Worm (Caenorhabditis elegans) whole organism, young adult: ENCODE data around the gene F09F9.5.

Experiments used
- B0019.2 ChIP-seq: fragments of 200-800 bp; sonication (Bioruptor generic); conservative IDR thresholded peaks from 2 replicates; pipeline ENCODE4 v1.3.6; 2022; ENCODE audit warnings: missing genetic modification reagents, missing genetic modification characterization, missing compliant biosample characterization
- B0336.3 ChIP-seq: fragments of 200-800 bp; sonication (Bioruptor generic); IDR thresholded peaks from 2 replicates; pipeline ENCODE4 v1.3.6; 2022; ENCODE audit warnings: missing genetic modification characterization, missing compliant biosample characterization
- C06A6.2 ChIP-seq: fragments of 200-800 bp; sonication (Bioruptor generic); conservative IDR thresholded peaks from 2 replicates; pipeline ENCODE4 v1.3.6; 2022; ENCODE audit warnings: missing genetic modification characterization, missing compliant biosample characterization
- F37B4.10 ChIP-seq: fragments of 200-800 bp; sonication (Bioruptor generic); IDR thresholded peaks from 2 replicates; pipeline ENCODE4 v1.3.6; 2022; ENCODE audit warnings: missing genetic modification characterization, missing compliant biosample characterization
- F52B5.7 ChIP-seq: sonication (generic microtip); optimal IDR thresholded peaks from 2 replicates; lab custom pipeline; 2016; ENCODE audit warnings: mild to moderate bottlenecking, missing genetic modification characterization, missing compliant biosample characterization
- F57A8.1 ChIP-seq: fragments of 200-800 bp; sonication (Bioruptor generic); optimal IDR thresholded peaks from 2 replicates; lab custom pipeline; 2018; ENCODE audit warnings: mild to moderate bottlenecking, missing genetic modification characterization, moderate library complexity, missing compliant biosample characterization
- K11D2.4 ChIP-seq: fragments of 200-800 bp; sonication (Bioruptor generic); IDR thresholded peaks from 2 replicates; pipeline ENCODE4 v1.3.6; 2022; ENCODE audit warnings: missing genetic modification reagents, missing genetic modification characterization, missing compliant biosample characterization
- T07F8.4 ChIP-seq: sonication (generic microtip); optimal IDR thresholded peaks from 2 replicates; lab custom pipeline; 2016; ENCODE audit warnings: mild to moderate bottlenecking, missing genetic modification characterization, moderate library complexity, missing compliant biosample characterization
- Y56A3A.18 ChIP-seq: fragments of 200-800 bp; sonication (Bioruptor generic); IDR thresholded peaks from 2 replicates; pipeline ENCODE4 v1.3.6; 2022; ENCODE audit warnings: missing genetic modification reagents, missing genetic modification characterization, missing compliant biosample characterization
- Y95B8A.8 ChIP-seq: fragments of 200-800 bp; sonication (Bioruptor generic); IDR thresholded peaks from 2 replicates; pipeline ENCODE4 v1.3.6; 2022; ENCODE audit warnings: missing genetic modification reagents, missing genetic modification characterization, missing compliant biosample characterization
- ama-1 ChIP-seq, 3 experiments: fragments of 150-350 bp in 1 of 3; sonication (generic microtip) in 2 of 3; optimal IDR thresholded peaks; 2 replicates each; lab custom pipeline; 2014 to 2018; ENCODE audit warnings: missing biosample characterization in 2 of 3, missing genetic modification characterization in 2 of 3, missing genetic modification reagents in 2 of 3
- attf-3 ChIP-seq: fragments of 200-800 bp; sonication (Bioruptor generic); conservative IDR thresholded peaks from 2 replicates; pipeline ENCODE4 v1.3.6; 2022; ENCODE audit warnings: missing genetic modification reagents, missing genetic modification characterization, missing compliant biosample characterization
- cebp-1 ChIP-seq, 2 experiments: fragments of 200-800 bp in 1 of 2; sonication (Bioruptor generic) in 1 of 2; sonication (generic microtip) in 1 of 2; IDR thresholded peaks in 1 of 2; optimal IDR thresholded peaks in 1 of 2; 2 replicates each; pipeline versions ENCODE4 v1.3.6 to Lab custom; 2017 to 2022; ENCODE audit warnings: missing compliant biosample characterization in 2 of 2, missing genetic modification characterization in 2 of 2, mild to moderate bottlenecking in 1 of 2, missing genetic modification reagents in 1 of 2, moderate library complexity in 1 of 2
- cebp-2 ChIP-seq: fragments of 200-800 bp; sonication (Bioruptor generic); IDR thresholded peaks from 2 replicates; pipeline ENCODE4 v1.3.6; 2022; ENCODE audit warnings: missing genetic modification characterization, missing compliant biosample characterization
- ceh-27 ChIP-seq: fragments of 200-800 bp; sonication (Bioruptor generic); optimal IDR thresholded peaks from 2 replicates; lab custom pipeline; 2018; ENCODE audit warnings: mild to moderate bottlenecking, missing genetic modification characterization, moderate library complexity, missing compliant biosample characterization
- dox-1 ChIP-seq: fragments of 200-800 bp; sonication (Bioruptor generic); IDR thresholded peaks from 2 replicates; pipeline ENCODE4 v1.3.6; 2022; ENCODE audit warnings: missing genetic modification reagents, missing genetic modification characterization, missing compliant biosample characterization
- egl-44 ChIP-seq: fragments of 200-800 bp; sonication (Bioruptor generic); IDR thresholded peaks from 2 replicates; pipeline ENCODE4 v1.3.6; 2022; ENCODE audit warnings: missing genetic modification reagents, missing genetic modification characterization, missing compliant biosample characterization
- ets-4 ChIP-seq: fragments of 200-800 bp; sonication (Bioruptor generic); optimal IDR thresholded peaks from 2 replicates; lab custom pipeline; 2018; ENCODE audit warnings: mild to moderate bottlenecking, missing genetic modification characterization, missing compliant biosample characterization
- hrde-1 ChIP-seq: sonication (generic microtip); optimal IDR thresholded peaks from 2 replicates; lab custom pipeline; 2016; ENCODE audit warnings: missing genetic modification characterization, mild to moderate bottlenecking, missing compliant biosample characterization, moderate library complexity, missing genotype, missing genetic modification reagents, borderline replicate concordance
- hsf-1 ChIP-seq: fragments of 200-800 bp; sonication (Bioruptor generic); IDR thresholded peaks from 2 replicates; pipeline ENCODE4 v1.3.6; 2022; ENCODE audit warnings: missing genetic modification reagents, missing genetic modification characterization, missing compliant biosample characterization
- let-607 ChIP-seq, 2 experiments: fragments of 200-800 bp in 1 of 2; sonication (Bioruptor generic) in 1 of 2; sonication (generic microtip) in 1 of 2; optimal IDR thresholded peaks; 2 replicates each; lab custom pipeline; 2016 to 2018; ENCODE audit warnings: mild to moderate bottlenecking in 2 of 2, missing compliant biosample characterization in 2 of 2, missing genetic modification characterization in 2 of 2, moderate library complexity in 2 of 2, missing genotype in 1 of 2
- lin-26 ChIP-seq: fragments of 200-800 bp; sonication (Bioruptor generic); IDR thresholded peaks from 2 replicates; pipeline ENCODE4 v1.3.6; 2022; ENCODE audit warnings: missing genetic modification reagents, missing genetic modification characterization, missing compliant biosample characterization
- lin-35 ChIP-seq, 3 experiments: fragments of 150-350 bp in 2 of 3; sonication (generic microtip) in 1 of 3; optimal IDR thresholded peaks; 2 replicates each; lab custom pipeline; 2014 to 2018; ENCODE audit warnings: missing biosample characterization in 3 of 3, missing genetic modification characterization in 3 of 3, missing genetic modification reagents in 3 of 3
- lin-54 ChIP-seq: fragments of 200-800 bp; sonication (Bioruptor generic); optimal IDR thresholded peaks from 2 replicates; lab custom pipeline; 2018; ENCODE audit warnings: mild to moderate bottlenecking, missing genetic modification characterization, missing compliant biosample characterization
- lir-1 ChIP-seq: fragments of 200-800 bp; sonication (Bioruptor generic); conservative IDR thresholded peaks from 2 replicates; pipeline ENCODE4 v1.3.6; 2022; ENCODE audit warnings: missing genetic modification reagents, missing genetic modification characterization, missing compliant biosample characterization
- lsy-27 ChIP-seq: sonication (generic microtip); optimal IDR thresholded peaks from 2 replicates; lab custom pipeline; 2017; ENCODE audit warnings: missing genetic modification characterization, mild to moderate bottlenecking, missing compliant biosample characterization, antibody characterized with exemption, missing genotype, borderline replicate concordance; ENCODE audit not compliant: insufficient read depth
- madf-3 ChIP-seq: fragments of 200-800 bp; sonication (Bioruptor generic); IDR thresholded peaks from 2 replicates; pipeline ENCODE4 v1.3.6; 2022; ENCODE audit warnings: missing genetic modification reagents, missing genetic modification characterization, missing compliant biosample characterization
- mes-4 ChIP-seq: sonication (generic microtip); optimal IDR thresholded peaks from 2 replicates; lab custom pipeline; 2016; ENCODE audit warnings: missing genotype, missing genetic modification characterization, missing compliant biosample characterization
- nfyb-1 ChIP-seq: fragments of 200-800 bp; sonication (Bioruptor generic); IDR thresholded peaks from 2 replicates; pipeline ENCODE4 v1.3.6; 2022; ENCODE audit warnings: missing genetic modification reagents, missing genetic modification characterization, missing compliant biosample characterization
- nhr-179 ChIP-seq: sonication (generic microtip); optimal IDR thresholded peaks from 2 replicates; lab custom pipeline; 2016; ENCODE audit warnings: mild to moderate bottlenecking, missing genetic modification characterization, missing compliant biosample characterization
- nhr-27 ChIP-seq: fragments of 200-800 bp; sonication (Bioruptor generic); optimal IDR thresholded peaks from 2 replicates; lab custom pipeline; 2018; ENCODE audit warnings: mild to moderate bottlenecking, missing genetic modification characterization, moderate library complexity, missing compliant biosample characterization
- nhr-80 ChIP-seq: sonication (generic microtip); optimal IDR thresholded peaks from 2 replicates; lab custom pipeline; 2016; ENCODE audit warnings: missing genetic modification characterization, missing compliant biosample characterization
- pbrm-1 ChIP-seq: fragments of 200-800 bp; sonication (Bioruptor generic); IDR thresholded peaks from 2 replicates; pipeline ENCODE4 v1.3.6; 2022; ENCODE audit warnings: missing genetic modification reagents, missing genetic modification characterization, missing compliant biosample characterization
- pha-4 ChIP-seq: fragments of 150-350 bp; sonication (generic microtip); optimal IDR thresholded peaks from 2 replicates; lab custom pipeline; 2014; ENCODE audit warnings: missing biosample characterization, missing genetic modification reagents, missing genetic modification characterization
- rpc-1 ChIP-seq, 2 experiments: fragments of 150-350 bp in 1 of 2; sonication (generic microtip) in 1 of 2; optimal IDR thresholded peaks; 2 replicates each; lab custom pipeline; 2014 to 2018; ENCODE audit warnings: missing biosample characterization in 1 of 2, missing genetic modification characterization in 1 of 2, missing genetic modification reagents in 1 of 2, missing genotype in 1 of 2
- tbp1 ChIP-seq: fragments of 200-800 bp; sonication (Bioruptor generic); optimal IDR thresholded peaks from 2 replicates; lab custom pipeline; 2018; ENCODE audit warnings: mild to moderate bottlenecking, missing genetic modification characterization, missing compliant biosample characterization
- xnd-1 ChIP-seq: sonication (generic microtip); optimal IDR thresholded peaks from 2 replicates; lab custom pipeline; 2016; ENCODE audit warnings: missing genotype, missing genetic modification reagents, missing genetic modification characterization, missing compliant biosample characterization
- ztf-3 ChIP-seq: fragments of 200-800 bp; sonication (Bioruptor generic); optimal IDR thresholded peaks from 2 replicates; lab custom pipeline; 2018; ENCODE audit warnings: mild to moderate bottlenecking, missing genetic modification characterization, missing compliant biosample characterization

The F09F9.5 gene

DNA sequence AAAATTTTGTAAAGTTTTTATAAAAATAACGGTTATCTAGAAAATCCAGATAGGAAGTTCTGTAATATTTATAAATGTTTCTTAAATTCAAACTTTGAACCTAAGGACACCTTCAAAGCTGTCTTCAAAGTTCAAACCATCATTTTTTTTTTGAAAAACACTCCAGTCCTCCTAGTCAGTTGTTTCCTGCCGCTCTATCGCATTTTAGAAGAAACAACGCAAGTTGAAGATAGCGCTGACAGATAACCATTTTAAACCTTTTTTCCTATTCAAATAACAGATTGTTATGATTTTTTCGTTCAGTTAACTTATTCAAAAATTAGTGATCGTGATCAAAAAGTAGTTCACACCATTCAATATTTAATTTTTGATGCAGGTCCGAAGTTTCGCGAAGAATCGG, 15.7 kb downstream of the F09F9.5 start:
- TF ChIP-seq B0336.3 (GFP tag; lab: Robert Waterston, UW): no peak
- TF ChIP-seq nhr-80 (tag; lab: Kevin White, UChicago): peak; percentile 10
- TF ChIP-seq, all 124 proteins: peak for 1

DNA sequence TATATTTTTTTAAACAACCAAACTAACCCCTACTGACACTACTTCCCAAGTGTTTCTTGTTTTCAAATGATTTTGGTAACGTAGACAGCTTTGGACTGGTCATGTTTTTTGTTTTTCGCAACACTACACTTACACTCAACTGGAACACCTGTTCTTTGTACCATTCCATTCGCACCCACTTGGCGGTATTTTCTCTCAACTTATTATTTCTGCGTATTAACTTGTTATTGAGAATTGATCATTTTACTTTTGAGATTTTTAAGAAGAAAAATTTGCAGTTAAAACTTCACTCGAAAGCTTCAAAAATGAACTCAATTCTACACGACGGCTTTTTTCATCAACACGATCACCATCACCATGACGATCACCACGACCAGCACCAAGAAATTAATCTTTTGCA, 17.1 kb downstream of the F09F9.5 start, which contains the start of gene ZK470.2:
Gene ZK470.2, plus strand, starts transcription at position 301 of the 400 bp plus-strand sequence.
- TF ChIP-seq B0336.3 (GFP tag; lab: Robert Waterston, UW): no peak
- TF ChIP-seq, all 124 proteins: peak for 0

DNA sequence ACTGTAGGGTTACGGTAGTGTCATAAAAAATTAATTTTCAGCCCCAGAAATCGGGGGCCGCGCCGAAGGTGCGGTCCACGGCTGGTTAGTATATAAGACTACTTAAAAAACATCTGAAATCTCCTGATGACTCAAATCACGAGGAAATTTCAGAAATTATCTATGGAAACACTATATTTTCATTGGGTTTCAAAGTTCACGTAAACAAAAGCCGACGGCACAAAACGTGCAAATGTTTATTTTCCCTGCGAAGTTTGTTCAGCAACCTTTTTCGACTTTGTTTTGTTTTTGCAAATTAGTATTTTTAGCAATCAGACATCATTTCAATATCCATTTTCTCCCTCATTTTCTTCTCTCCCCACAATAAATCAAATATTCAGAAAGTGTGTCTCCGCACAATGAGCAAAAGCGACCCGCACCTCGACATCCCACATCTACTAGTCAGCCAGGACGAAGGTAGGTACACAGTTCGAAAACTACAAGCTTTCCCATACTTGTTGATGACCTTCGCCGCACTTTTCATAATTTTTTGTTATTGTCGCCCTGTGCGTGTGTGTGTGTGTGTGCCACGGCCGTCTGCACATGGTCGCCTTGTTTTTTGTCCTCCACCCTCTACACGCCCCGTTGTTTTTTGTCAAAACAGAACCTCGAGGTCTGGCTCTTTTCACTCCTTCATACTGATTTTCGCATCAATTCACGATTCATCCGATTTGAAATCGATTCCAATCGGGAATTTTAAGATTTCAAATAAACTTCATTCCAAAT, 19.0 kb downstream of the F09F9.5 start:
- TF ChIP-seq nfyb-1 (GFP tag; lab: Robert Waterston, UW): peak; percentile 32; the same call in 1 of the 2 replicates
- no peak for TF ChIP-seq ztf-3 (GFP tag; lab: Kevin White, UChicago)
- no peak for TF ChIP-seq cebp-1 (GFP tag; IDR thresholded peaks at IDR 0.05; lab: Robert Waterston, UW)
- no peak for TF ChIP-seq cebp-1 (tag; optimal IDR thresholded peaks at IDR 0.05; lab: Kevin White, UChicago)

DNA sequence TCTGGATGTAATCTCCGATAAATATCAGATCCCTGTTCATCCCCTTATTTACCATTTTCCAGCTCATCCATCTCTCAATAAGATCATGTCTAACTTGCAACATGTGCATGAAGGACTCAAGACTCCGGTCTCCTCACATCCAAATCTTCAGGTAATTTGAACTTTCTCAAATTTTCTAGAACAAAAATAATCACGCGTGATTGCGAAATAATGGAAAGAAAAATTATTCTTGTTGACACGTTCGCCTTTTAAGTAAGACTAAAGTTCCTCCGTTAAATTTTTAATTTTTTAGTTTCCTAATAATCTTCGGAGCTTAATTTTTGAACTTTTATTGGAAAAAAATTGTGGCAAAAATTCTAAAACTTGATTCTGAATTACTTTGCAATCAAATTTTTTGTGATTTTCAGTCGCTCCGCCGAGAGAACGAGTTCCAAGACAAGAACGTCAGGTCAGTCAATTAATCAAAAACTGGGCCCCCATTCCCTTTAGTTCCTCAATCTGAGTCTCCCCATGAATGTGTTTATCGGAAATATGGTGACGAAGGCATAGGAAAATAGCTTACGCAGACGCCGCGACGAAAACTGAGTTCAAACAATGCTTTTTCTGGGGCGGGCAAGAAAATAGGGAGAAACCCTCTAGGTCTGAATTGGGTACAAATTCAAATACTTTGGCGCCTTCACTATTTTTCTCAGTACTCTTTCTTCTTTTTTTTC, 19.9 kb downstream of the F09F9.5 start:
- TF ChIP-seq hrde-1 (tag; lab: Kevin White, UChicago): no peak
- TF ChIP-seq egl-44: no peak
- no peak for TF ChIP-seq lsy-27 (tag; lab: Kevin White, UChicago)
- TF ChIP-seq lin-26: peak; percentile 58; the same call in 1 of the 2 replicates
- no peak for TF ChIP-seq pbrm-1
- no peak for TF ChIP-seq F57A8.1 (GFP tag; lab: Kevin White, UChicago)
- TF ChIP-seq ceh-27 (GFP tag; lab: Kevin White, UChicago): peak; percentile 3
- TF ChIP-seq madf-3: no peak
- no peak for TF ChIP-seq Y95B8A.8 (GFP tag; lab: Robert Waterston, UW)
- no peak for TF ChIP-seq nhr-27 (tag; lab: Kevin White, UChicago)
- TF ChIP-seq Y56A3A.18 (GFP tag; lab: Robert Waterston, UW): no peak
- TF ChIP-seq lin-54 (GFP tag; lab: Kevin White, UChicago): peak; percentile 13
- TF ChIP-seq rpc-1 (optimal IDR thresholded peaks at IDR 0.05; lab: Kevin White, UChicago): no peak
- no peak for TF ChIP-seq rpc-1 (tag; optimal IDR thresholded peaks at IDR 0.05; lab: Kevin White, UChicago)
- TF ChIP-seq tbp1 (GFP tag; lab: Kevin White, UChicago): peak; percentile 7
- no peak for TF ChIP-seq lin-35 (GFP tag; optimal IDR thresholded peaks at IDR 0.05; lab: Kevin White, UChicago)
- no peak for TF ChIP-seq cebp-2
- TF ChIP-seq ets-4 (GFP tag; lab: Kevin White, UChicago): no peak
- no peak for TF ChIP-seq lir-1
- TF ChIP-seq F37B4.10 (GFP tag; lab: Robert Waterston, UW): no peak
- TF ChIP-seq hsf-1 (GFP tag; lab: Robert Waterston, UW): peak; percentile 43; the same call in 1 of the 2 replicates
- no peak for TF ChIP-seq xnd-1
- TF ChIP-seq K11D2.4 (GFP tag; lab: Robert Waterston, UW): no peak
- TF ChIP-seq dox-1 (GFP tag; lab: Robert Waterston, UW): peak; percentile 32; the same call in 1 of the 2 replicates
- TF ChIP-seq C06A6.2 (GFP tag; lab: Robert Waterston, UW): peak; percentile 16; the same call in 1 of the 2 replicates
- no peak for TF ChIP-seq B0019.2 (GFP tag; lab: Robert Waterston, UW)
- no peak for TF ChIP-seq nhr-179 (tag; lab: Kevin White, UChicago)
- TF ChIP-seq attf-3 (GFP tag; lab: Robert Waterston, UW): no peak
- no peak for TF ChIP-seq T07F8.4
- no peak for TF ChIP-seq pha-4 (tag; lab: Kevin White, UChicago)
- no peak for TF ChIP-seq let-607 (tag; optimal IDR thresholded peaks at IDR 0.05; lab: Kevin White, UChicago)
- no peak for TF ChIP-seq mes-4 (tag; lab: Kevin White, UChicago)
- TF ChIP-seq F52B5.7: no peak
- TF ChIP-seq ama-1 (optimal IDR thresholded peaks at IDR 0.05; lab: Kevin White, UChicago): no peak
- no peak for TF ChIP-seq ama-1 (GFP tag; optimal IDR thresholded peaks at IDR 0.05; lab: Kevin White, UChicago)
